Worm (Caenorhabditis elegans): Measurements from ENCODE around the gene elof-1.

DNA sequence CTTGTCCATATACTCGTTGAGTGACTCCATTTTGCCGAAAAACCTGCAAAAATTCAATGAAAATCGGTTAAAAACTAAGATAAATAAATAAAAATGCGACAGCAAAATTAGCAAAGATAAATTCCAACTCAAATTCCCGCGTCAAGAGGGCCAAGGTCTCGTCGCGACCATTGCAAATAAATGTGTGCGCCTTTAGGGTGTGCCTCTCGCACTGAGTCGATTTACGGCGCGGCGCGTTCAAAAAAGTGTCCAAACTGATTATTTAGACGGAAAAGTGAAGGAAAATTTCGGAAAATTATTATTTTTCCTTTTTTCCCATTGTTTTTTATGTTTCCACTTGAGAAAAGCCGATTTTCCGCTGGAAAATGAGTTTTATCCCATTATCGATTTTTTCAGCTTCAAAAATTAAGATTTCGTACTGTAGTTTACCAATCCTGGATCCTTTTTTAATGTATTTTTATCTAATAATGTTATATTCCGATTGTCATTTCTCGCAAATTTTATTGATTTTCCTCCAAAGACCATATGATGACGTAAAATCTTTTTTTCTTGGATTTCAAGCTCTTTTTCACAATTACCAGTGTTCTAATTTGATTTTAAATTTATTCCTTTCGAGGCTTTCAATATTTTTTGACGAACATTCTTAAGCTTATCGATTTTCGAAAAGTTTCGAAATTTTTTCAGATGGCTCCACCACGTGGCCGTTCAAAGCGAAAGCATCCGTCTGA, 40.7 kb downstream of the elof-1 start, which contains the start of the genes kbp-3 and nurf-1:
- TF ChIP-seq lin-15B (tag; optimal IDR thresholded peaks at IDR 0.05) = peak; percentile 65
- no peak for TF ChIP-seq nhr-237 (tag; optimal IDR thresholded peaks at IDR 0.05)
- no peak for TF ChIP-seq nhr-11 (tag; optimal IDR thresholded peaks at IDR 0.05)
- peak; percentile 23 for TF ChIP-seq fkh-8 (tag; optimal IDR thresholded peaks at IDR 0.05)
- peak; percentile 15 for TF ChIP-seq mep-1 (tag; optimal IDR thresholded peaks at IDR 0.05)
- no peak for TF ChIP-seq nhr-28 (tag; optimal IDR thresholded peaks at IDR 0.05)
- TF ChIP-seq unc-130 (tag; optimal IDR thresholded peaks at IDR 0.05) = peak; percentile 54
- TF ChIP-seq ama-1 (optimal IDR thresholded peaks at IDR 0.05) = no peak
- TF ChIP-seq fos-1 (tag; optimal IDR thresholded peaks at IDR 0.05) = no peak
- no peak for TF ChIP-seq nhr-76 (tag; optimal IDR thresholded peaks at IDR 0.05)

All from whole organism, L1 larva.